Worm (Caenorhabditis elegans): ENCODE results near the gene trr-1.

ce11 chrII:11612034-11612723 is 63.5 kb downstream of the trr-1 start, which contains the start of gene F07A11.5:
- no peak for TF ChIP-seq snpc-4 (tag; optimal IDR thresholded peaks at IDR 0.05)
- no peak for TF ChIP-seq ama-1 (optimal IDR thresholded peaks at IDR 0.05)
- no peak for TF ChIP-seq lin-39 (tag; optimal IDR thresholded peaks at IDR 0.05)
- TF ChIP-seq fos-1 (tag; optimal IDR thresholded peaks at IDR 0.05): no peak
- no peak for TF ChIP-seq nhr-11 (tag; optimal IDR thresholded peaks at IDR 0.05)
- TF ChIP-seq unc-39 (tag; optimal IDR thresholded peaks at IDR 0.05): no peak
- TF ChIP-seq skn-1 (tag; optimal IDR thresholded peaks at IDR 0.05): no peak
- no peak for TF ChIP-seq ztf-11 (tag; optimal IDR thresholded peaks at IDR 0.05)
- no peak for TF ChIP-seq lin-11 (tag; optimal IDR thresholded peaks at IDR 0.05)
- no peak for TF ChIP-seq lin-13 (GFP tag; optimal IDR thresholded peaks at IDR 0.05)
- TF ChIP-seq elt-3 (tag; optimal IDR thresholded peaks at IDR 0.05): no peak

All from whole organism, L2 larva.